Worm (Caenorhabditis elegans) whole organism, L4 larva: Measurements from ENCODE around the gene srh-218.

Experiments
- F26F4.8 ChIP-seq: fragments of 200-800 bp; sonication (Bioruptor generic); conservative IDR thresholded peaks from 2 replicates; pipeline ENCODE4 v1.3.6; 2022; ENCODE audit warnings: missing genetic modification characterization, missing compliant biosample characterization
- ceh-82 ChIP-seq: sonication (generic microtip); optimal IDR thresholded peaks from 2 replicates; lab custom pipeline; 2017; ENCODE audit warnings: missing biosample characterization, missing genetic modification characterization
- dpl-1 ChIP-seq: fragments of 150-350 bp; optimal IDR thresholded peaks from 2 replicates; lab custom pipeline; 2014; ENCODE audit warnings: missing biosample characterization, missing genetic modification reagents, missing genetic modification characterization
- egl-27 ChIP-seq: sonication (generic microtip); optimal IDR thresholded peaks from 3 replicates; lab custom pipeline; 2017; ENCODE audit warnings: missing biosample characterization, missing genetic modification reagents, missing genetic modification characterization
- fkh-10 ChIP-seq: fragments of 150-350 bp; optimal IDR thresholded peaks from 2 replicates; lab custom pipeline; 2014; ENCODE audit warnings: missing biosample characterization, missing genetic modification reagents, missing genetic modification characterization
- lin-29 ChIP-seq: fragments of 200-800 bp; sonication (Bioruptor generic); IDR thresholded peaks from 2 replicates; pipeline ENCODE4 v1.3.6; 2022; ENCODE audit warnings: missing genetic modification reagents, missing genetic modification characterization, missing compliant biosample characterization
- madf-9 ChIP-seq: fragments of 200-800 bp; sonication (Bioruptor generic); conservative IDR thresholded peaks from 2 replicates; pipeline ENCODE4 v1.3.6; 2022; ENCODE audit warnings: missing genetic modification reagents, missing genetic modification characterization, missing compliant biosample characterization
- unc-62 ChIP-seq, 3 experiments: fragments of 150-350 bp in 1 of 3; sonication (generic microtip); optimal IDR thresholded peaks in 2 of 3; peaks in 1 of 3; 1 replicate in 1 of 3; 2 replicates in 2 of 3; lab custom pipeline; 2014 to 2017; ENCODE audit warnings: missing biosample characterization in 3 of 3, missing genetic modification characterization in 3 of 3, missing genetic modification reagents in 3 of 3, missing genotype in 1 of 3
- zip-11 ChIP-seq: fragments of 200-800 bp; sonication (Bioruptor generic); IDR thresholded peaks from 2 replicates; pipeline ENCODE4 v1.3.6; 2022; ENCODE audit warnings: missing genetic modification characterization, missing compliant biosample characterization

ce11 chrV:15479825-15480224, 14.0 kb upstream of the srh-218 start:
- TF ChIP-seq lin-29 (GFP tag; lab: Robert Waterston, UW), result no peak
- TF ChIP-seq dpl-1, result no peak
- TF ChIP-seq ceh-82 (tag; lab: Kevin White, UChicago), result no peak
- no peak for TF ChIP-seq madf-9 (GFP tag; lab: Robert Waterston, UW)
- no peak for TF ChIP-seq egl-27 (tag; lab: Kevin White, UChicago)
- TF ChIP-seq unc-62 (GFP tag; optimal IDR thresholded peaks at IDR 0.05 in 1 of 2; lab: Kevin White, UChicago), result no peak
- TF ChIP-seq unc-62 (tag; optimal IDR thresholded peaks at IDR 0.05; lab: Kevin White, UChicago), result no peak
- TF ChIP-seq zip-11 (GFP tag; lab: Robert Waterston, UW), result no peak
- 0 out of 2 replicates have a peak, but pooled peaks have one; percentile 10 for TF ChIP-seq F26F4.8
- TF ChIP-seq fkh-10 (GFP tag; lab: Kevin White, UChicago), result no peak
